Fruit fly (Drosophila melanogaster) whole organism, embryonic: ENCODE data around the gene rngo.
A peak's percentile ranks its signal among the peaks of the same experiment; 100 is the strongest.

Experiments
- Atf6 ChIP-seq: fragments of 200-800 bp; sonication (Bioruptor generic); IDR thresholded peaks from 2 replicates; pipeline ENCODE4 v1.3.6; 2022; ENCODE audit warnings: missing biosample characterization, missing genetic modification characterization
- B-H2 ChIP-seq: fragments of 200-800 bp; sonication (Bioruptor generic); optimal IDR thresholded peaks from 2 replicates; lab custom pipeline; 2018; ENCODE audit warnings: missing biosample characterization, mild to moderate bottlenecking, missing genetic modification characterization
- CG10209 ChIP-seq: fragments of 200-800 bp; sonication (Bioruptor generic); optimal IDR thresholded peaks from 3 replicates; lab custom pipeline; 2017; ENCODE audit warnings: missing biosample characterization, mild to moderate bottlenecking, missing genetic modification characterization, missing genetic modification reagents
- CG10979 ChIP-seq: fragments of 200-800 bp; sonication (Bioruptor generic); optimal IDR thresholded peaks from 2 replicates; lab custom pipeline; 2018; ENCODE audit warnings: missing biosample characterization, mild to moderate bottlenecking, missing genetic modification characterization, moderate library complexity
- CG12299 ChIP-seq: fragments of 200-800 bp; sonication (Bioruptor generic); optimal IDR thresholded peaks from 2 replicates; lab custom pipeline; 2018; ENCODE audit warnings: missing biosample characterization, mild to moderate bottlenecking, missing genetic modification characterization
- CG12391 ChIP-seq: fragments of 200-800 bp; sonication (Bioruptor generic); optimal IDR thresholded peaks from 3 replicates; lab custom pipeline; 2018; ENCODE audit warnings: missing biosample characterization, mild to moderate bottlenecking, missing genetic modification characterization, moderate library complexity
- CG13424 ChIP-seq: fragments of 200-800 bp; sonication (Bioruptor generic); optimal IDR thresholded peaks from 2 replicates; lab custom pipeline; 2019; ENCODE audit warnings: missing biosample characterization, mild to moderate bottlenecking, missing genetic modification characterization, moderate library complexity
- CG13624 ChIP-seq: fragments of 200-800 bp; sonication (Bioruptor generic); optimal IDR thresholded peaks from 2 replicates; lab custom pipeline; 2016; ENCODE audit warnings: missing biosample characterization, missing genetic modification characterization
- CG13775 ChIP-seq: fragments of 200-800 bp; sonication (Bioruptor generic); optimal IDR thresholded peaks from 3 replicates; lab custom pipeline; 2017; ENCODE audit warnings: missing biosample characterization, mild to moderate bottlenecking, missing genetic modification characterization
- CG14710 ChIP-seq: fragments of 200-800 bp; sonication (Bioruptor generic); optimal IDR thresholded peaks from 3 replicates; lab custom pipeline; 2019; ENCODE audit warnings: missing biosample characterization, mild to moderate bottlenecking, missing genetic modification characterization, moderate library complexity
- CG17829 ChIP-seq: fragments of 200-800 bp; optimal IDR thresholded peaks from 2 replicates; lab custom pipeline; 2019; ENCODE audit warnings: missing biosample characterization, mild to moderate bottlenecking, missing genetic modification characterization, moderate library complexity
- CG2116 ChIP-seq: fragments of 200-800 bp; sonication (Bioruptor generic); optimal IDR thresholded peaks from 3 replicates; lab custom pipeline; 2018; ENCODE audit warnings: missing biosample characterization, mild to moderate bottlenecking, missing genetic modification characterization
- CG2120 ChIP-seq: fragments of 200-800 bp; sonication (Bioruptor generic); optimal IDR thresholded peaks from 3 replicates; lab custom pipeline; 2016; ENCODE audit warnings: missing biosample characterization, missing genetic modification characterization
- CG2712 ChIP-seq: fragments of 200-800 bp; optimal IDR thresholded peaks from 3 replicates; lab custom pipeline; 2019; ENCODE audit warnings: missing biosample characterization, mild to moderate bottlenecking, missing genetic modification characterization, moderate library complexity
- CG30403 ChIP-seq: fragments of 200-800 bp; sonication (Bioruptor generic); optimal IDR thresholded peaks from 3 replicates; lab custom pipeline; 2016; ENCODE audit warnings: missing biosample characterization, missing genetic modification characterization
- CG34376 ChIP-seq: fragments of 200-800 bp; sonication (Bioruptor generic); optimal IDR thresholded peaks from 2 replicates; lab custom pipeline; 2018; ENCODE audit warnings: missing biosample characterization, mild to moderate bottlenecking, missing genetic modification characterization
- CG7357 ChIP-seq: fragments of 200-800 bp; sonication (Bioruptor generic); IDR thresholded peaks from 3 replicates; pipeline ENCODE4 v1.3.6; 2022; ENCODE audit warnings: missing biosample characterization, missing genetic modification characterization
- CG8924 ChIP-seq: fragments of 200-800 bp; optimal IDR thresholded peaks from 3 replicates; lab custom pipeline; 2019; ENCODE audit warnings: missing biosample characterization, mild to moderate bottlenecking, missing genetic modification characterization, moderate library complexity
- CG9727 ChIP-seq: fragments of 200-800 bp; sonication (Bioruptor generic); optimal IDR thresholded peaks from 3 replicates; lab custom pipeline; 2017; ENCODE audit warnings: missing biosample characterization, mild to moderate bottlenecking, missing genetic modification characterization
- E2f2 ChIP-seq: fragments of 200-800 bp; sonication (Bioruptor generic); IDR thresholded peaks from 2 replicates; pipeline ENCODE4 v1.3.6; 2022; ENCODE audit warnings: missing biosample characterization, missing genetic modification characterization
- Elba2 ChIP-seq: fragments of 200-800 bp; sonication (Bioruptor generic); optimal IDR thresholded peaks from 3 replicates; lab custom pipeline; 2016; ENCODE audit warnings: missing biosample characterization, missing genetic modification characterization
- Fer1 ChIP-seq: fragments of 200-800 bp; sonication (Bioruptor generic); optimal IDR thresholded peaks from 2 replicates; lab custom pipeline; 2017; ENCODE audit warnings: missing biosample characterization, mild to moderate bottlenecking, missing genetic modification characterization
- HLH4C ChIP-seq: fragments of 200-800 bp; sonication (Bioruptor generic); IDR thresholded peaks from 3 replicates; pipeline ENCODE4 v1.3.6; 2022; ENCODE audit warnings: missing biosample characterization, missing genetic modification characterization; ENCODE audit not compliant: partially characterized antibody
- Oli ChIP-seq: fragments of 200-800 bp; sonication (Bioruptor generic); optimal IDR thresholded peaks from 2 replicates; lab custom pipeline; 2018; ENCODE audit warnings: missing biosample characterization, mild to moderate bottlenecking, missing genetic modification characterization, moderate library complexity
- Rfx ChIP-seq: fragments of 200-800 bp; sonication (Bioruptor generic); IDR thresholded peaks from 2 replicates; pipeline ENCODE4 v1.3.6; 2022; ENCODE audit warnings: missing biosample characterization, missing genetic modification characterization
- Sry-β ChIP-seq: fragments of 200-800 bp; sonication (Bioruptor generic); optimal IDR thresholded peaks from 2 replicates; lab custom pipeline; 2018; ENCODE audit warnings: missing biosample characterization, mild to moderate bottlenecking, missing genetic modification characterization, moderate library complexity
- Ssrp ChIP-seq: fragments of 200-800 bp; sonication (Bioruptor generic); optimal IDR thresholded peaks from 2 replicates; lab custom pipeline; 2018; ENCODE audit warnings: missing biosample characterization, mild to moderate bottlenecking, missing genetic modification characterization, moderate library complexity
- Xrp1 ChIP-seq: fragments of 200-800 bp; sonication (Bioruptor generic); IDR thresholded peaks from 2 replicates; pipeline ENCODE4 v1.3.6; 2022; ENCODE audit warnings: missing biosample characterization, missing genetic modification characterization
- chif ChIP-seq, 2 experiments: fragments of 200-800 bp; sonication (Bioruptor generic); optimal IDR thresholded peaks; 3 replicates each; lab custom pipeline; 2016; ENCODE audit warnings: missing biosample characterization in 2 of 2, missing genetic modification characterization in 2 of 2
- crol ChIP-seq: fragments of 200-800 bp; sonication (Bioruptor generic); IDR thresholded peaks from 2 replicates; pipeline ENCODE4 v1.3.6; 2022; ENCODE audit warnings: missing biosample characterization, missing genetic modification characterization
- en ChIP-seq: fragments of 200-800 bp; sonication (Bioruptor generic); optimal IDR thresholded peaks from 2 replicates; lab custom pipeline; 2016; ENCODE audit warnings: missing biosample characterization, missing genetic modification characterization
- eve ChIP-seq, 2 experiments: fragments of >200 bp; optimal IDR thresholded peaks; 2 replicates each; lab custom pipeline; 2017; ENCODE audit warnings: missing biosample characterization in 2 of 2, missing genetic modification characterization in 2 of 2
- fd3F ChIP-seq: fragments of 200-800 bp; sonication (Bioruptor generic); optimal IDR thresholded peaks from 2 replicates; lab custom pipeline; 2018; ENCODE audit warnings: missing biosample characterization, mild to moderate bottlenecking, missing genetic modification characterization, moderate library complexity
- fu2 ChIP-seq: fragments of 200-800 bp; sonication (Bioruptor generic); optimal IDR thresholded peaks from 2 replicates; lab custom pipeline; 2016; ENCODE audit warnings: missing biosample characterization, missing genetic modification characterization
- lilli ChIP-seq: fragments of 200-800 bp; sonication (Bioruptor generic); optimal IDR thresholded peaks from 3 replicates; lab custom pipeline; 2016; ENCODE audit warnings: missing biosample characterization, missing genetic modification characterization
- lola ChIP-seq, 3 experiments: fragments of >200 bp in 2 of 3; fragments of 200-800 bp in 1 of 3; sonication (Bioruptor generic) in 1 of 3; optimal IDR thresholded peaks; 2 replicates each; lab custom pipeline; 2017 to 2019; ENCODE audit warnings: missing biosample characterization in 3 of 3, missing genetic modification characterization in 3 of 3, mild to moderate bottlenecking in 1 of 3, moderate library complexity in 1 of 3
- nmo ChIP-seq: fragments of 200-800 bp; sonication (Bioruptor generic); optimal IDR thresholded peaks from 2 replicates; lab custom pipeline; 2018; ENCODE audit warnings: missing biosample characterization, mild to moderate bottlenecking, missing genetic modification characterization, moderate library complexity
- onecut ChIP-seq: fragments of 200-800 bp; sonication (Bioruptor generic); IDR thresholded peaks from 2 replicates; pipeline ENCODE4 v1.3.6; 2022; ENCODE audit warnings: missing biosample characterization, missing genetic modification characterization
- pho ChIP-seq: fragments of 200-800 bp; sonication (Bioruptor generic); optimal IDR thresholded peaks from 2 replicates; lab custom pipeline; 2016; ENCODE audit warnings: missing biosample characterization, missing genetic modification characterization
- phol ChIP-seq: fragments of 200-800 bp; sonication (Bioruptor generic); optimal IDR thresholded peaks from 3 replicates; lab custom pipeline; 2018; ENCODE audit warnings: missing biosample characterization, mild to moderate bottlenecking, missing genetic modification characterization, moderate library complexity
- psq ChIP-seq: fragments of 200-800 bp; sonication (Bioruptor generic); optimal IDR thresholded peaks from 2 replicates; lab custom pipeline; 2017; ENCODE audit warnings: missing biosample characterization, missing genetic modification characterization
- row ChIP-seq: fragments of 200-800 bp; sonication (Bioruptor generic); IDR thresholded peaks from 3 replicates; pipeline ENCODE4 v1.3.6; 2022; ENCODE audit warnings: missing biosample characterization, missing genetic modification characterization
- sens ChIP-seq: fragments of 200-800 bp; sonication (Bioruptor generic); peaks from one replicate; lab custom pipeline; 2016; ENCODE audit warnings: missing biosample characterization, missing genetic modification characterization
- so ChIP-seq: fragments of 200-800 bp; sonication (Bioruptor generic); IDR thresholded peaks from 3 replicates; pipeline ENCODE4 v1.3.6; 2022; ENCODE audit warnings: missing biosample characterization, missing genetic modification characterization
- ssp ChIP-seq: fragments of 200-800 bp; sonication (Bioruptor generic); IDR thresholded peaks from 2 replicates; pipeline ENCODE4 v1.3.6; 2022; ENCODE audit warnings: missing biosample characterization, missing genetic modification characterization
- vvl ChIP-seq: fragments of 200-800 bp; sonication (Bioruptor generic); IDR thresholded peaks from 2 replicates; pipeline ENCODE4 v1.3.6; 2022; ENCODE audit warnings: missing biosample characterization, missing genetic modification characterization
- zen ChIP-seq: fragments of 200-800 bp; sonication (Bioruptor generic); optimal IDR thresholded peaks from 3 replicates; lab custom pipeline; 2018; ENCODE audit warnings: missing biosample characterization, mild to moderate bottlenecking, missing genetic modification characterization, moderate library complexity

Gene rngo

dm6 chrX:16426478-16427052 lies 14.7 kb upstream of the rngo start (continued):
- TF ChIP-seq phol (tag; lab: Kevin White, UChicago) (peak; percentile 30), Elba2 (GFP tag; lab: Kevin White, UChicago) (no peak), pho (GFP tag; lab: Kevin White, UChicago) (no peak), zen (tag; lab: Kevin White, UChicago) (no peak), eve (GFP tag; optimal IDR thresholded peaks at IDR 0.05; lab: Kevin White, UChicago) (no peak), so (0 out of 3 replicates have a peak, but pooled peaks have one; percentile 36), E2f2 (GFP tag; lab: Robert Waterston, UW) (peak; percentile 33), fu2 (no peak), CG10209 (no peak), HLH4C (GFP tag; lab: Robert Waterston, UW) (0 out of 3 replicates have a peak, but pooled peaks have one; percentile 11), CG7357 (no peak)

- TF ChIP-seq sens (GFP tag; lab: Kevin White, UChicago), result peak; percentile 45
- TF ChIP-seq vvl (GFP tag; lab: Robert Waterston, UW), result 0 out of 2 replicates have a peak, but pooled peaks have one; percentile 14
- TF ChIP-seq Rfx (GFP tag; lab: Robert Waterston, UW), result 0 out of 2 replicates have a peak, but pooled peaks have one; percentile 9
- TF ChIP-seq CG12391 (tag; lab: Kevin White, UChicago), result peak; percentile 51
- peak; percentile 22 for TF ChIP-seq phol (tag; lab: Kevin White, UChicago)
- TF ChIP-seq nmo (GFP tag; lab: Kevin White, UChicago), result peak; percentile 18
- peak; percentile 38 for TF ChIP-seq CG9727 (GFP tag; lab: Kevin White, UChicago)
- TF ChIP-seq psq (GFP tag; lab: Kevin White, UChicago), result peak; percentile 40
- peak; percentile 11 for TF ChIP-seq Ssrp
- TF ChIP-seq en, result no peak
- TF ChIP-seq Xrp1 (GFP tag; lab: Robert Waterston, UW), result 0 out of 2 replicates have a peak, but pooled peaks have one; percentile 10
- TF ChIP-seq CG13775 (GFP tag; lab: Kevin White, UChicago), result peak; percentile 16
- TF ChIP-seq onecut, result no peak
- TF ChIP-seq lilli, result peak; percentile 7
- TF ChIP-seq CG10979 (tag; lab: Kevin White, UChicago), result peak; percentile 14
- TF ChIP-seq Sry-β, result peak; percentile 93
- TF ChIP-seq CG14710 (tag; lab: Kevin White, UChicago), result peak; percentile 25
- TF ChIP-seq CG34376 (GFP tag; lab: Kevin White, UChicago), result peak; percentile 2
- peak; percentile 75 for TF ChIP-seq row (GFP tag; lab: Robert Waterston, UW)
- TF ChIP-seq crol (GFP tag; lab: Robert Waterston, UW), result peak; percentile 54; the same call in 1 of the 2 replicates
- peak; percentile 14; the same call in 1 of the 2 replicates for TF ChIP-seq ssp (GFP tag; lab: Robert Waterston, UW)
- 0 out of 3 replicates have a peak, but pooled peaks have one; percentile 7 for TF ChIP-seq CG7357
- TF ChIP-seq CG13424 (tag; lab: Kevin White, UChicago), result peak; percentile 20
- TF ChIP-seq CG8924 (tag; lab: Kevin White, UChicago), result peak; percentile 22
- no peak for TF ChIP-seq Atf6
- TF ChIP-seq CG12299, result no peak
- peak in 1 of 2 experiments; percentile 5 for TF ChIP-seq chif (GFP tag; optimal IDR thresholded peaks at IDR 0.05; lab: Kevin White, UChicago)
- no peak for TF ChIP-seq fd3F
- TF ChIP-seq CG2120, result peak; percentile 8
- TF ChIP-seq CG13624 (GFP tag; lab: Kevin White, UChicago), result no peak
- TF ChIP-seq Fer1 (GFP tag; lab: Kevin White, UChicago), result peak; percentile 14
- TF ChIP-seq Oli, result peak; percentile 32
- TF ChIP-seq CG30403 (GFP tag; lab: Kevin White, UChicago), result peak; percentile 35
- TF ChIP-seq B-H2 (GFP tag; lab: Kevin White, UChicago), result no peak
- peak; percentile 46 for TF ChIP-seq CG2712
- TF ChIP-seq CG17829, result peak; percentile 34
- TF ChIP-seq lola (GFP tag; optimal IDR thresholded peaks at IDR 0.05; lab: Kevin White, UChicago), result peak in 1 of 3 experiments; percentile 21
- TF ChIP-seq CG2116 (GFP tag; lab: Kevin White, UChicago), result peak; percentile 25
These were observed 13.3 kb upstream of the rngo start for dm6 chrX:16427786-16428400.
